Worm (Caenorhabditis elegans): ENCODE results near the gene T25E12.6.

T25E12.6 gene

DNA sequence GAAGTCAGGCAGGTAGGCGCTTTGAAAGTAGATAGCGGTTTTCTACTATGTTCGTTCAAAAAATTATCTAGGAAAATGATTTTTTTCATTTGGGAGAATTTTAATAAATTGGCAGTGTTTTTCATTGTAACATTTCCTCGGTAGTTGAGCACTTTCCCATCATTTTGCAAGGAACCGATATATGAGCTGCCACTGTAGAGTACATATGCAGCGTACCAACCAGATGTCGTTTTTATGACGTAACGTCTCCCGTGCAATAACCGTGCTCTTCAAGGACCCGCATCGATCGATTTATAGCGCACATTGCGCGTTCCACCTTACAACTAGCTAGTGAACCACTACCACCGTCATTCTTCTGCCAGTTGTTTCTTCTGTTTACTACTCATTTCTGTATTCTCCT lies at the start of gene T25E12.6:
Gene T25E12.6, plus strand, starts transcription at position 301 of the 400 bp plus-strand sequence.
- TF ChIP-seq fkh-10 (GFP tag; optimal IDR thresholded peaks at IDR 0.05) = no peak
- TF ChIP-seq R02D3.7 (tag; optimal IDR thresholded peaks at IDR 0.05) = no peak
- no peak for TF ChIP-seq lin-15B (tag; optimal IDR thresholded peaks at IDR 0.05)
- TF ChIP-seq eor-1 (tag; optimal IDR thresholded peaks at IDR 0.05) = no peak
- no peak for TF ChIP-seq ceh-9 (tag; optimal IDR thresholded peaks at IDR 0.05)
- TF ChIP-seq hmg-11 (tag; optimal IDR thresholded peaks at IDR 0.05) = no peak

DNA sequence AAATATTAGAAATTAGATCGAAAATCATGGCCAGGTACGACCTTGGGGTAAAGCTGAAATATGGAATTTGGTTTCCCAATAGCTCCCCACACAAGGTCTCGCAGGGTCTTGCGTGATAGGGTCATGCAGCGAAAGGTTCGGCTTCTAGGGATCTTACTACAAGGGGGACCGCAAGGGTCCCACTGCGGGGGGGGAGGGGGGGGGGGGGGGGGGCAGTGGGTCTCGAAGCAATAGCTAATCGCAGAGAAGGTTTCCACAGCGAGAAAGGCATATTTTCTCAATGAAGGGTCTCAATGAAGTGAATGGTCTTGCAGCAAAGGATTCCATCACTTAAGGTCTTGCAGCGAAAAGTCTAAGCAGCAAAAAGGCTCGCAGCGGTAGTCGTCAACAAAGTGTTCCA lies 49.2 kb upstream of the T25E12.6 start:
- TF ChIP-seq fkh-10 (GFP tag; optimal IDR thresholded peaks at IDR 0.05) = no peak
- no peak for TF ChIP-seq unc-62 (GFP tag; optimal IDR thresholded peaks at IDR 0.05)
- no peak for TF ChIP-seq sea-2 (GFP tag; optimal IDR thresholded peaks at IDR 0.05)
- no peak for TF ChIP-seq nhr-23 (tag; optimal IDR thresholded peaks at IDR 0.05)
- TF ChIP-seq ZK546.5 (tag; optimal IDR thresholded peaks at IDR 0.05) = no peak
- TF ChIP-seq hmg-11 (tag; optimal IDR thresholded peaks at IDR 0.05) = no peak
- no peak for TF ChIP-seq nhr-76 (tag; optimal IDR thresholded peaks at IDR 0.05)

- TF ChIP-seq nhr-25 (tag; optimal IDR thresholded peaks at IDR 0.05) = no peak
- no peak for TF ChIP-seq ZK546.5 (tag; optimal IDR thresholded peaks at IDR 0.05)
- TF ChIP-seq lsy-12 (tag; optimal IDR thresholded peaks at IDR 0.05) = no peak
- TF ChIP-seq nhr-12 (tag; optimal IDR thresholded peaks at IDR 0.05) = no peak
- no peak for TF ChIP-seq unc-62 (GFP tag; optimal IDR thresholded peaks at IDR 0.05)
- TF ChIP-seq ceh-16 (tag; optimal IDR thresholded peaks at IDR 0.05) = no peak
- no peak for TF ChIP-seq mml-1 (tag; optimal IDR thresholded peaks at IDR 0.05)
- TF ChIP-seq ceh-9 (tag; optimal IDR thresholded peaks at IDR 0.05) = no peak
- no peak for TF ChIP-seq aly-2 (tag; optimal IDR thresholded peaks at IDR 0.05)
- TF ChIP-seq nhr-67 (tag; optimal IDR thresholded peaks at IDR 0.05) = no peak
- no peak for TF ChIP-seq nhr-77 (tag; optimal IDR thresholded peaks at IDR 0.05)
- TF ChIP-seq fkh-2 (tag; optimal IDR thresholded peaks at IDR 0.05) = no peak
- TF ChIP-seq elt-2 (tag; optimal IDR thresholded peaks at IDR 0.05) = no peak
These were observed 48.5 kb upstream of the T25E12.6 start, which contains the start of gene srw-42 for ce11 chrV:16693732-16694131. Gene srw-42, minus strand, starts transcription at chrV:16693832.

DNA sequence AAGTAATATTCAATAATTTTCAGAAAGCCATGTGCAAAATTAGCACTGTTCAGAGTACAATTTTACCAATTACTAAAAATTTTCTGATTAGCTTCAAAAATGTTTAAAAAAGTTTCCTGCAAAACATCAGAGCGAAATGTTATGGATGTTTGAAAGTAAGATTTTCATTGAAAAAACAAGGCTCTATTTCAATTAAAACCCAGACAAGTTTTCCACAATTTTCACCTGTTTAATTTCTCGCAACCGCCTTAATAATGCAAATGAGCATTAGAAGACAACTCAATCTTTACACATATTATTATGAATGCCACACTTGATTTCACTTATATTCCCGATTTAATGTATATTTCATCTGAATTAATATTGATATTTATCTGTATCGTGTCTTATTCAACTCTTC lies 47.7 kb upstream of the T25E12.6 start, which contains the start of gene srz-101:
Gene srz-101, plus strand, starts transcription at position 301 of the 400 bp plus-strand sequence.
- TF ChIP-seq ztf-11 (tag; optimal IDR thresholded peaks at IDR 0.05) = no peak
- no peak for TF ChIP-seq pqm-1 (tag; optimal IDR thresholded peaks at IDR 0.05)
- TF ChIP-seq nhr-11 (tag; optimal IDR thresholded peaks at IDR 0.05) = no peak
- TF ChIP-seq mdl-1 (tag; optimal IDR thresholded peaks at IDR 0.05) = no peak
- TF ChIP-seq R02D3.7 (tag; optimal IDR thresholded peaks at IDR 0.05) = no peak

DNA sequence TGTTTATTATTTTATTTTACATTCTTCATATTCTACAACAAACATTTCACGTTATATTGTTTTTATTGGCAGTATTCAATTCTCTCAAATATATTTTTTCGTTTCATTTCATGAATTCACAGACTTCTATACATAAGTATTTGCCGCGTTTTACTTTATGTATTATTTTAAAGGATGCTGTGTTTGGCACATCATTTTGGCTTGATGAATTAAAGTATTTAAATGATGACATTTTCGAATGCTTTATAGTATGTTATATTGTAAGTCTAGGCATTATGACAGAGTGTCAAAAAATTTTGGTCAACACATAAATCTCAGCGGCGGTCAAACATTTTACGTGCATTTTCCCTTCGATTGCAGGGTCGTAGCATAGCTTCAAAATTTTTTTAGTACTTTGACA lies 46.7 kb upstream of the T25E12.6 start:
- no peak for TF ChIP-seq lsy-12 (tag; optimal IDR thresholded peaks at IDR 0.05)
- TF ChIP-seq snpc-4 (tag; optimal IDR thresholded peaks at IDR 0.05) = no peak
- no peak for TF ChIP-seq unc-39 (tag; optimal IDR thresholded peaks at IDR 0.05)
- TF ChIP-seq fkh-2 (tag; optimal IDR thresholded peaks at IDR 0.05) = no peak
- no peak for TF ChIP-seq elt-3 (tag; optimal IDR thresholded peaks at IDR 0.05)
- TF ChIP-seq skn-1 (tag; optimal IDR thresholded peaks at IDR 0.05) = no peak
- TF ChIP-seq nfya-1 (tag; optimal IDR thresholded peaks at IDR 0.05; ENCODE audit: insufficient read depth) = no peak
- no peak for TF ChIP-seq ztf-4 (tag; optimal IDR thresholded peaks at IDR 0.05)
- no peak for TF ChIP-seq nhr-28 (tag; optimal IDR thresholded peaks at IDR 0.05)
- TF ChIP-seq mdl-1 (tag; optimal IDR thresholded peaks at IDR 0.05) = no peak
- no peak for TF ChIP-seq mml-1 (tag; optimal IDR thresholded peaks at IDR 0.05)
- TF ChIP-seq egl-5 (tag; optimal IDR thresholded peaks at IDR 0.05) = no peak

- TF ChIP-seq ceh-82 (tag; optimal IDR thresholded peaks at IDR 0.05) (no peak), ama-1 (optimal IDR thresholded peaks at IDR 0.05) (no peak), lsy-12 (tag; optimal IDR thresholded peaks at IDR 0.05) (no peak)
These were observed 45.0 kb upstream of the T25E12.6 start, which contains the start of gene srw-41 for ce11 chrV:16697178-16697577. Gene srw-41, plus strand, starts transcription at chrV:16697478.
